Fruit fly (Drosophila melanogaster) whole organism, embryonic: ENCODE data around the gene CG13893.
A peak's percentile ranks its signal among the peaks of the same experiment; 100 is the strongest.

ENCODE experiments used
- Bgb ChIP-seq: fragments of 200-800 bp; sonication (Bioruptor generic); IDR thresholded peaks from 2 replicates; pipeline ENCODE4 v1.3.6; 2022; ENCODE audit warnings: missing biosample characterization, missing genetic modification characterization; ENCODE audit not compliant: partially characterized antibody
- BtbVII ChIP-seq: fragments of 200-800 bp; sonication (Bioruptor generic); optimal IDR thresholded peaks from 3 replicates; lab custom pipeline; 2017; ENCODE audit warnings: missing biosample characterization, mild to moderate bottlenecking, missing genetic modification characterization
- CG10267 ChIP-seq: fragments of 200-800 bp; sonication (Bioruptor generic); optimal IDR thresholded peaks from 2 replicates; lab custom pipeline; 2018; ENCODE audit warnings: missing biosample characterization, mild to moderate bottlenecking, missing genetic modification characterization, moderate library complexity
- CG11247 ChIP-seq: fragments of 200-800 bp; sonication (Bioruptor generic); IDR thresholded peaks from 2 replicates; pipeline ENCODE4 v1.3.6; 2022; ENCODE audit warnings: missing biosample characterization, missing genetic modification characterization
- CG12071 ChIP-seq: fragments of 200-800 bp; sonication (Bioruptor generic); optimal IDR thresholded peaks from 3 replicates; lab custom pipeline; 2018; ENCODE audit warnings: missing biosample characterization, mild to moderate bottlenecking, missing genetic modification characterization
- CG12155 ChIP-seq: fragments of 200-800 bp; sonication (Bioruptor generic); optimal IDR thresholded peaks from 3 replicates; lab custom pipeline; 2016; ENCODE audit warnings: missing biosample characterization, missing genetic modification characterization
- CG15601 ChIP-seq: fragments of 200-800 bp; sonication (Bioruptor generic); optimal IDR thresholded peaks from 3 replicates; lab custom pipeline; 2019; ENCODE audit warnings: missing biosample characterization, mild to moderate bottlenecking, missing genetic modification characterization, moderate library complexity
- CG17612 ChIP-seq: fragments of 200-800 bp; sonication (Bioruptor generic); IDR thresholded peaks from 2 replicates; pipeline ENCODE4 v1.3.6; 2022; ENCODE audit warnings: missing biosample characterization, missing genetic modification characterization
- CG17829 ChIP-seq: fragments of 200-800 bp; optimal IDR thresholded peaks from 2 replicates; lab custom pipeline; 2019; ENCODE audit warnings: missing biosample characterization, mild to moderate bottlenecking, missing genetic modification characterization, moderate library complexity
- CG33213 ChIP-seq: fragments of 200-800 bp; sonication (Bioruptor generic); optimal IDR thresholded peaks from 3 replicates; lab custom pipeline; 2016; ENCODE audit warnings: missing biosample characterization, missing genetic modification characterization
- CG34376 ChIP-seq: fragments of 200-800 bp; sonication (Bioruptor generic); optimal IDR thresholded peaks from 2 replicates; lab custom pipeline; 2018; ENCODE audit warnings: missing biosample characterization, mild to moderate bottlenecking, missing genetic modification characterization
- CG42726 ChIP-seq: fragments of 200-800 bp; sonication (Bioruptor generic); IDR thresholded peaks from 2 replicates; pipeline ENCODE4 v1.3.6; 2022; ENCODE audit warnings: missing biosample characterization, missing genetic modification characterization; ENCODE audit not compliant: partially characterized antibody
- CG4424 ChIP-seq: fragments of 200-800 bp; sonication (Bioruptor generic); optimal IDR thresholded peaks from 3 replicates; lab custom pipeline; 2016; ENCODE audit warnings: missing biosample characterization, missing genetic modification characterization
- CG8290 ChIP-seq, 3 experiments: fragments of 200-800 bp; sonication (Bioruptor generic); optimal IDR thresholded peaks; 2 replicates each; lab custom pipeline; 2016 to 2019; ENCODE audit warnings: missing biosample characterization in 3 of 3, missing genetic modification characterization in 3 of 3, mild to moderate bottlenecking in 2 of 3, moderate library complexity in 1 of 3
- CG9932 ChIP-seq: fragments of 200-800 bp; sonication (Bioruptor generic); IDR thresholded peaks from 2 replicates; pipeline ENCODE4 v1.3.6; 2022; ENCODE audit warnings: missing biosample characterization, missing genetic modification characterization
- CTCF ChIP-seq: fragments of 200-800 bp; sonication (Bioruptor generic); optimal IDR thresholded peaks from 2 replicates; lab custom pipeline; 2017; ENCODE audit warnings: missing biosample characterization, mild to moderate bottlenecking, missing genetic modification characterization, moderate library complexity
- Chrac-16 ChIP-seq: fragments of 200-800 bp; sonication (Bioruptor generic); optimal IDR thresholded peaks from 3 replicates; lab custom pipeline; 2016; ENCODE audit warnings: missing biosample characterization, missing genetic modification characterization
- CoRest ChIP-seq: fragments of 200-800 bp; sonication (Bioruptor generic); optimal IDR thresholded peaks from 3 replicates; lab custom pipeline; 2018; ENCODE audit warnings: missing biosample characterization, mild to moderate bottlenecking, missing genetic modification characterization, moderate library complexity
- D19A ChIP-seq: fragments of 200-800 bp; optimal IDR thresholded peaks from 3 replicates; lab custom pipeline; 2019; ENCODE audit warnings: missing biosample characterization, mild to moderate bottlenecking, missing genetic modification characterization, moderate library complexity
- Ets65A ChIP-seq: fragments of 200-800 bp; sonication (Bioruptor generic); peaks from one replicate; lab custom pipeline; 2016; ENCODE audit warnings: missing biosample characterization, missing genetic modification characterization
- GATAe ChIP-seq: fragments of 200-800 bp; sonication (Bioruptor generic); conservative IDR thresholded peaks from 2 replicates; pipeline ENCODE4 v1.3.6; 2022; ENCODE audit warnings: missing biosample characterization, missing genetic modification characterization
- HLH3B ChIP-seq: fragments of 200-800 bp; sonication (Bioruptor generic); IDR thresholded peaks from 2 replicates; pipeline ENCODE4 v1.3.6; 2022; ENCODE audit warnings: missing biosample characterization, missing genetic modification characterization
- HLH4C ChIP-seq: fragments of 200-800 bp; sonication (Bioruptor generic); IDR thresholded peaks from 3 replicates; pipeline ENCODE4 v1.3.6; 2022; ENCODE audit warnings: missing biosample characterization, missing genetic modification characterization; ENCODE audit not compliant: partially characterized antibody
- Kr ChIP-seq: fragments of 200-800 bp; sonication (Bioruptor generic); optimal IDR thresholded peaks from 2 replicates; lab custom pipeline; 2017; ENCODE audit warnings: missing biosample characterization, mild to moderate bottlenecking, missing genetic modification characterization
- Meics ChIP-seq: fragments of 200-800 bp; sonication (Bioruptor generic); optimal IDR thresholded peaks from 2 replicates; lab custom pipeline; 2017; ENCODE audit warnings: missing biosample characterization, mild to moderate bottlenecking, missing genetic modification characterization
- Nf-YB ChIP-seq: fragments of 200-800 bp; sonication (Bioruptor generic); optimal IDR thresholded peaks from 3 replicates; lab custom pipeline; 2019; ENCODE audit warnings: missing biosample characterization, mild to moderate bottlenecking, missing genetic modification characterization, moderate library complexity
- Nf-YC ChIP-seq: fragments of 200-800 bp; optimal IDR thresholded peaks from 3 replicates; lab custom pipeline; 2019; ENCODE audit warnings: missing biosample characterization, mild to moderate bottlenecking, missing genetic modification characterization, moderate library complexity
- Oaz ChIP-seq: fragments of 200-800 bp; sonication (Bioruptor generic); IDR thresholded peaks from 2 replicates; pipeline ENCODE4 v1.3.6; 2022; ENCODE audit warnings: missing biosample characterization, missing genetic modification characterization
- Pdp1 ChIP-seq, 2 experiments: fragments of 200-800 bp; sonication (Bioruptor generic); optimal IDR thresholded peaks; 3 replicates each; lab custom pipeline; 2016; ENCODE audit warnings: missing biosample characterization in 2 of 2, missing genetic modification characterization in 2 of 2, mild to moderate bottlenecking in 1 of 2, moderate library complexity in 1 of 2
- Spps ChIP-seq: fragments of 200-800 bp; sonication (Bioruptor generic); optimal IDR thresholded peaks from 2 replicates; lab custom pipeline; 2018; ENCODE audit warnings: missing biosample characterization, mild to moderate bottlenecking, missing genetic modification characterization
- Tbp ChIP-seq: fragments of >200 bp; optimal IDR thresholded peaks from 2 replicates; lab custom pipeline; 2018; ENCODE audit warnings: missing biosample characterization, missing genetic modification characterization
- Xbp1 ChIP-seq: fragments of 200-800 bp; sonication (Bioruptor generic); optimal IDR thresholded peaks from 3 replicates; lab custom pipeline; 2016; ENCODE audit warnings: missing biosample characterization, mild to moderate bottlenecking, missing genetic modification characterization
- abd-A ChIP-seq: fragments of 200-800 bp; sonication (Bioruptor generic); optimal IDR thresholded peaks from 3 replicates; lab custom pipeline; 2019; ENCODE audit warnings: missing biosample characterization, mild to moderate bottlenecking, missing genetic modification characterization, moderate library complexity
- btn ChIP-seq: fragments of 200-800 bp; sonication (Bioruptor generic); optimal IDR thresholded peaks from 2 replicates; lab custom pipeline; 2016; ENCODE audit warnings: missing biosample characterization, missing genetic modification characterization
- cg ChIP-seq: fragments of 200-800 bp; sonication (Bioruptor generic); optimal IDR thresholded peaks from 3 replicates; lab custom pipeline; 2019; ENCODE audit warnings: missing biosample characterization, mild to moderate bottlenecking, missing genetic modification characterization, moderate library complexity
- crp ChIP-seq, 2 experiments: fragments of 200-800 bp; sonication (Bioruptor generic); optimal IDR thresholded peaks; 2 replicates in 1 of 2; 3 replicates in 1 of 2; lab custom pipeline; 2017; ENCODE audit warnings: missing biosample characterization in 2 of 2, missing genetic modification characterization in 2 of 2, mild to moderate bottlenecking in 1 of 2, moderate library complexity in 1 of 2
- dysf ChIP-seq: fragments of 200-800 bp; sonication (Bioruptor generic); IDR thresholded peaks from 3 replicates; pipeline ENCODE4 v1.3.6; 2022; ENCODE audit warnings: missing biosample characterization, missing genetic modification characterization
- ham ChIP-seq: fragments of 200-800 bp; sonication (Bioruptor generic); IDR thresholded peaks from 2 replicates; pipeline ENCODE4 v1.3.6; 2022; ENCODE audit warnings: missing biosample characterization, missing genetic modification characterization
- lab ChIP-seq: fragments of 200-800 bp; sonication (Bioruptor generic); optimal IDR thresholded peaks from 3 replicates; lab custom pipeline; 2017; ENCODE audit warnings: missing biosample characterization, missing genetic modification characterization, mild to moderate bottlenecking, moderate library complexity, missing genetic modification reagents
- mirr ChIP-seq: fragments of 200-800 bp; sonication (Bioruptor generic); optimal IDR thresholded peaks from 3 replicates; lab custom pipeline; 2018; ENCODE audit warnings: missing biosample characterization, mild to moderate bottlenecking, missing genetic modification characterization
- nom ChIP-seq: fragments of 200-800 bp; sonication (Bioruptor generic); optimal IDR thresholded peaks from 2 replicates; lab custom pipeline; 2017; ENCODE audit warnings: missing biosample characterization, missing genetic modification characterization, mild to moderate bottlenecking, moderate library complexity, missing genetic modification reagents
- pb ChIP-seq: fragments of 200-800 bp; sonication (Bioruptor generic); optimal IDR thresholded peaks from 3 replicates; lab custom pipeline; 2016; ENCODE audit warnings: missing biosample characterization, missing genetic modification characterization
- phol ChIP-seq: fragments of 200-800 bp; sonication (Bioruptor generic); optimal IDR thresholded peaks from 3 replicates; lab custom pipeline; 2018; ENCODE audit warnings: missing biosample characterization, mild to moderate bottlenecking, missing genetic modification characterization, moderate library complexity
- pros ChIP-seq: fragments of 200-800 bp; sonication (Bioruptor generic); optimal IDR thresholded peaks from 3 replicates; lab custom pipeline; 2019; ENCODE audit warnings: missing biosample characterization, mild to moderate bottlenecking, missing genetic modification characterization, moderate library complexity
- pum ChIP-seq: fragments of 200-800 bp; sonication (Bioruptor generic); optimal IDR thresholded peaks from 2 replicates; lab custom pipeline; 2016; ENCODE audit warnings: missing biosample characterization, missing genetic modification characterization
- run ChIP-seq: fragments of 200-800 bp; sonication (Bioruptor generic); optimal IDR thresholded peaks from 3 replicates; lab custom pipeline; 2018; ENCODE audit warnings: missing biosample characterization, mild to moderate bottlenecking, missing genetic modification characterization
- trem ChIP-seq: fragments of 200-800 bp; optimal IDR thresholded peaks from 3 replicates; lab custom pipeline; 2019; ENCODE audit warnings: missing biosample characterization, mild to moderate bottlenecking, missing genetic modification characterization, moderate library complexity
- zf30C ChIP-seq: fragments of 200-800 bp; sonication (Bioruptor generic); optimal IDR thresholded peaks from 3 replicates; lab custom pipeline; 2018; ENCODE audit warnings: missing biosample characterization, mild to moderate bottlenecking, missing genetic modification characterization

The CG13893 gene

DNA sequence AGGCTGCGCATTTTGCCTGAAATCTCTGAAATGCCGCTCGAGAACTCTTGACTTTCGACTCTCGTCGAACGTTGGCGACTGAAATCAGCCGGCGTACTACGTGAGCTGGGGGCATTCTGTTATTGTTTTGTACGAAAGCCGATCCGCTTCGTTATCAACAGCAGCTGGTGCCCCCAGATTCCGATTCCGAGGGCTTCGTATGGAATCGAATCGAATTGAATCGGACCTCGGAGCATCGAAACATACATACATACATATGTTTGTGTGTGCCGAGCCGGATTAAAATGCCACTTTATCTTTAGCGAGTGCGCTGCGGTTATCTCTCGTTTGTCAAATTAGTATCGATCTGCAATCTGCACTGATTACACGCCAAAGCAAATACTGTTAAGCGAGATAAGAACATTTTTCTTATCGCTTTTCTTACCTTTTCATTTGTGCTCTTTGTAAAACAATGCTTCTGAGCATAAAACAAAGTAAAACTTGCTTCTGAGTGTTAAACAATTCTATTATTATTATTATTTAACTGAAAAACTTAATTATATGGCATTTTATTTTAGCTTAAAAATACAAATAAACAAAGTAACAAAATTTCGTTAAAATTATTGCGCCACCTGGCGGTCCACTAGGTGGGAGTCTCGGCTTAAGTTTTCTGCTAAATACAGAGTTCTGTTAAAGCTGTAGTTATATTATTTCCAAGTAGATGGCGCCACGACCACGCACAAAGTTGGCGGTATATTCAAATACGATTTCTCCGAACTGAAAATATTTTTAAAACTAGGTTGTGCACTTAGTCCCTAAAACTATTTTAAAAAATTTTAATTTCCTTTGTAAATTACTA is 2.9 kb upstream of the CG13893 start, which contains the start of gene Reg-2 (continued):
- TF ChIP-seq Chrac-16 (GFP tag; lab: Kevin White, UChicago) (peak; percentile 28), zf30C (GFP tag; lab: Kevin White, UChicago) (no peak), CG11247 (0 out of 2 replicates have a peak, but pooled peaks have one; percentile 5), trem (peak; percentile 34), Bgb (no peak), Meics (GFP tag; lab: Kevin White, UChicago) (peak; percentile 12), Pdp1 (GFP tag; optimal IDR thresholded peaks at IDR 0.05; lab: Kevin White, UChicago) (peak in 1 of 2 experiments; percentile 0), cg (GFP tag; lab: Kevin White, UChicago) (peak; percentile 18), crp (GFP tag; optimal IDR thresholded peaks at IDR 0.05; lab: Kevin White, UChicago) (no peak), CG12071 (GFP tag; lab: Kevin White, UChicago) (peak; percentile 28), BtbVII (GFP tag; lab: Kevin White, UChicago) (peak; percentile 53), run (tag; lab: Kevin White, UChicago) (peak; percentile 23), Tbp (GFP tag; lab: Kevin White, UChicago) (no peak), ham (GFP tag; lab: Robert Waterston, UW) (no peak), Ets65A (GFP tag; lab: Kevin White, UChicago) (peak; percentile 29), CG8290 (GFP tag; optimal IDR thresholded peaks at IDR 0.05; lab: Kevin White, UChicago) (no peak), CG8290 (tag; optimal IDR thresholded peaks at IDR 0.05; lab: Kevin White, UChicago) (peak in 1 of 2 experiments; percentile 34), HLH4C (GFP tag; lab: Robert Waterston, UW) (no peak), CTCF (GFP tag; lab: Kevin White, UChicago) (peak; percentile 99), GATAe (GFP tag; lab: Robert Waterston, UW) (no peak), CG17829 (tag; lab: Kevin White, UChicago) (peak; percentile 58), btn (GFP tag; lab: Kevin White, UChicago) (no peak), CG33213 (GFP tag; lab: Kevin White, UChicago) (peak; percentile 42), Oaz (no peak), CG12155 (GFP tag; lab: Kevin White, UChicago) (peak; percentile 28), CG42726 (GFP tag; lab: Robert Waterston, UW) (peak; percentile 45; the same call in 1 of the 2 replicates), D19A (no peak), CG17612 (GFP tag; lab: Robert Waterston, UW) (no peak), dysf (GFP tag; lab: Robert Waterston, UW) (no peak; the same call in 2 of the 3 replicates), abd-A (tag; lab: Kevin White, UChicago) (no peak), Nf-YB (GFP tag; lab: Kevin White, UChicago) (peak; percentile 47), Xbp1 (peak; percentile 33), lab (GFP tag; lab: Kevin White, UChicago) (peak; percentile 4), pb (no peak), CG4424 (GFP tag; lab: Kevin White, UChicago) (peak; percentile 29), pros (GFP tag; lab: Kevin White, UChicago) (peak; percentile 50), CoRest (tag; lab: Kevin White, UChicago) (peak; percentile 40), CG34376 (GFP tag; lab: Kevin White, UChicago) (peak; percentile 99), Spps (no peak), Kr (no peak), nom (GFP tag; lab: Kevin White, UChicago) (peak; percentile 37), CG9932 (GFP tag; lab: Robert Waterston, UW) (peak; percentile 25; the same call in 1 of the 2 replicates), phol (tag; lab: Kevin White, UChicago) (peak; percentile 7), Nf-YC (tag; lab: Kevin White, UChicago) (peak; percentile 32), mirr (GFP tag; lab: Kevin White, UChicago) (peak; percentile 92), pum (GFP tag; lab: Kevin White, UChicago) (no peak), CG15601 (tag; lab: Kevin White, UChicago) (peak; percentile 31), CG10267 (tag; lab: Kevin White, UChicago) (peak; percentile 51), HLH3B (0 out of 2 replicates have a peak, but pooled peaks have one; percentile 29)
